Fruit fly (Drosophila melanogaster) whole organism, larva: ENCODE measurements around the gene GIIIspla2.

ENCODE experiments used
- noc ChIP-seq: fragments of 200-800 bp; sonication (Bioruptor generic); optimal IDR thresholded peaks from 3 replicates; lab custom pipeline; 2019; ENCODE audit warnings: missing biosample characterization, mild to moderate bottlenecking, missing genetic modification characterization, moderate library complexity

Gene GIIIspla2

DNA sequence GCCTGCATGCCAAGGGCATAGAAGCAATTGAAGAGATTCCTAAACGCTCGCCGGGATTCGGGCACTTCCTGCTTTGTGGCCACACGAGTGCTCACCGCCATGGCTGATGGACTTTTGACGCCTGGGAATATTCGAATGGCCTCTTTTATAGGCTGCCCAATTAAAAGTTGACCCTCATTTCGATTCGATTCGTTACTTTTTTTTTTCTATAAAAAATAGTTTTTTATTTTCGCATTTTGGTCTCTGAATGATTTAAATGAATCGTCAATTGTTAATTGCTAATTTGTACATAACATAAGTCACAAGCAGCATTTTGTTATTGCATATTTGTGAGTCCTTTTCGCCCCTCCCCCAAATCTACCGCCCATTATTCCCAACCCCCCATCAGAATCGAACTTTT, 8.2 kb downstream of the GIIIspla2 start, which contains the start of gene Or7a:
Gene Or7a (minus strand): TSS at position 101 of the 400 bp plus-strand sequence.
- TF ChIP-seq noc (tag; lab: Kevin White, UChicago), result no peak

DNA sequence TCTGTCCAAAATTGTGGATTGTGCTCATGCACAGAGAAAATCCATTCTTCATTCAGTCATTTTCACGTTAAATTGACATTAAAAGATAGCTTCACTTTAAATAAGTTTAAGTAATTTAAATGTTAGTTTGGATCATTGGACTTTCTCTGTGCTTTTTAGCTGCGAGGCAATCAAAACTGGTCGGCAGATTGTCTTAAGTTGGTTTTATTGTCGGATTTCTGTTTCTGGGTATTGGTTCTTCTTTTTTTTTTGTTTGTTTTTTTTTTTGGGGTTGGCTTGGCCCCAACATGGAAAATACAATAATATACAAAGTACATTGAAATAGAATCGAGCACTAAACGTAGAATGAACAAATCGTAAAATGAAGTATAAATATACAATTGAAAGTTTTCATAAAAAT, 12.7 kb downstream of the GIIIspla2 start, which contains the start of gene CG2278:
Gene CG2278 (minus strand): TSS at position 101 of the 400 bp plus-strand sequence.
- TF ChIP-seq noc (tag; lab: Kevin White, UChicago), result no peak

DNA sequence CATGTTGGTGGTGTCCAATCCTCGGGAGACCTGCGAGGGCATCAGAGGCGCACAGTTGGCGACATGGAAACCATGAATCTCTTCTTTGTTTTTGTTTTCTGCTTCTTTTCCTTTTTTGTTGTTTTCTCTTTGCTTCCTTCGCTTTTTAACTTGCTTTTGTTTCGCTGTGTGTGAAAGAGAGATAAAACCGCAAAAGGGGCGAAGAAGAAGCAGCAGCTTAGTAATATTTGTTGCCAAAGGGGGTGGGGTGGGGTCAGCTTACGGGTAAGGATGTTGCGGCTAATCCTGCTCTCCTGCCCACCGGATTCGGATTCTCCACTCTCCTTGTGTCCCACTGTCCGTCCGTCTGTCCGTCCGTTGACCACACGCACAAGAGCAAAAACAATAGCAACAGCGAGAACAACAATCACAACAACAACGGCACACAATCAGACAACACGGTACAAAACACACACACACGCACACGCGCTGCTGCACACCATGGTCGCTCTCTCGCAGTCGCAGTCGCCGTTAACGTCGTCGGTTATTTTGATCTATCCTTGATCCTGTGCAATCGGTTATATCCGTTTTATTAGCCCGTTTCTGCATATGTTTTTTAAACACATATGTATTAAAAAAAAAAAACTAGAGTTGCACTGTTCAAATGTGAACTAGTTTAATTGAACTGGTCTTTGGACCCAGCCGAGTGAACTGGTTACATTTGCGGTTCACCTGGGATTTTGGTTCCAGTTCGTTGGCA, 19.0 kb downstream of the GIIIspla2 start:
- TF ChIP-seq noc (tag; lab: Kevin White, UChicago), result no peak

DNA sequence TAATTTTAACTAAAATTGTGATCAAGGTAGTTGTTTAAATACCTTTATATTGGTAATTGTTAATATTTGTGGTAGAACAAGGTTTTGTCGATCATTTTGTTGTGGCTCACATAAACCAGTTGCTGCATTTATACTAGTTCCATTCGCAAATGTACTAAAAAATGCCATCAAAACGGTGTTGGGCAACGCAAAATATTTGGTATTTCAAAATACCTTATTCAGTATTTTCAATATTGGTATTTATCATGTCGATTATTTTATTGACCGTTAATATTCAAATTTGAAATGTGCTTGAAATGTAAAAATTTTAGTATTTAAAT, 19.6 kb downstream of the GIIIspla2 start, which contains the start of gene slpr:
Gene slpr (minus strand): TSS at position 156 of the 320 bp plus-strand sequence.
- no peak for TF ChIP-seq noc (tag; lab: Kevin White, UChicago)

DNA sequence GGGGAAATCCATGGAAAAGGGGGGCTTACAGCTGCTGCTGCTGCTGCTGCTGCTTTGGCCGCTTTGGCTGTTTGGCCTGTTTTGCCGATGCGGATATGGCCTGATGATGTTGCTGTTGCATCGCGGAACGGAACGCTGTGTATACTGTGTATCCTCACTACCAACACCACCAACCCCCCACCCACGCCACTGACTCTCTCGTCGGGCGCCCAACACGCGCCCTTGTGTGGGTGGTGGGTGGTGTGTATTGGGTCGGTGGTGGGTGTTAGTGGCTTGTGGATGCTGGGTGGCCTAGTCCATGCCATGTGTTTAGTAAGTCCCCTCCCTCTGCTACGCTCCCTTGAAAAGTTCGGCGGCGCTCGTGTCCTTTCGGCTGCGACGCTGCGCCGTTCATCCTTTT, 20.3 kb downstream of the GIIIspla2 start:
- no peak for TF ChIP-seq noc (tag; lab: Kevin White, UChicago)

DNA sequence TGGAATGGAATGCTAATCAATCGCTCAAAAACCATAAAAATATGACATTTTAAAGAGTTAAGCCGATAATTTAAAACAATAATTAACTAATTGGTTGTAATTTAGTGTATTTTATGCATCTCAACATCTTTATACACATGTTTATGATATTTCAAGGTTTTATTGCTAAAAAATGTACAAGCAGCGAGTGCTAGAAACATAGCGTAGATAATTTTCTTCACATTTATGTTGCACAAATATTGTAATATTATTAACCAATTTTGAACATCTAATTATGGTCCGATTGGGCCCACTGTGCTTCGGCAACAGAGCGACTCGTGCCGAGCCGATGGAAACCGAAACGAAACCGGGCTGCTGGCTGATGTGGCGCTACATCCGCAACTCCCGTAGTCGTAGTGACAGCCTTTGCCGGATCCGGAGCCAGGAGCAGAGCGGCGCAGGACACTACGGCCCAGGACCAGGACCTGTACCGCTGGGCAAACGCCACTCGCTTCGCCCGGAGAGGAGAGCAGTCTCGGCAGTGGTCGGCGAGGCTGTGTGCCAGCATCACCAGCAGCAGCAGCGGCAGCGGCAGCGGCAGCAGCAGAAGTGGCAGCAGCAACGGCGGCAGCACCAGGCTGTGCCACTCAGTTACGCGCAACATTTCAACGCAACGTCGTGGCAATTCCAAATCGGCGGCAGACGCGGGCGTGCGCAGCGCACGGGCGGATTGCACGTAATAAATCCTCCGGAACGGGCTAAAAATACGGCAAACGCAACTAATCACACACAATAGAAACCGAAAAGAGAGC, 20.9 kb downstream of the GIIIspla2 start, which contains the start of gene sdt:
Gene sdt (plus strand): TSS at position 385 of the 791 bp plus-strand sequence.
- TF ChIP-seq noc (tag; lab: Kevin White, UChicago), result no peak

DNA sequence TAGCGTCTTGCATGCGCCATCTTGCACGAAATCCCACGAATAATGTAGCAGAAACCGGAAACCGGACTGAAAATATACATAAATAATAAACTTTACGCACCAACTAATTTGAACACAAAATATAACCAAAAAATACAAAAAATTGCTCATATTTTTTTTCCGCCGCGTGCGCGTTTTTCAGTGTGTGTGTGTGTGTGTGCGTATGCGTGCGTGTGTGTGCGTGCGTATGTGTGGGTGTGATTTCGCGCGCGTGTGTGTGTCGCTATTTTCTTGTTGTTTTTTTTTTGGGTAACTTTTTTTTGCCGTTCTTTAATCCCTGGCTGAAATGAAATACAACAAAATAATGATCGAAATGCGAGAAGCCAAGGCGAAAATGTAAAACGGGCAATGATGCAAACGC, 21.6 kb downstream of the GIIIspla2 start:
- no peak for TF ChIP-seq noc (tag; lab: Kevin White, UChicago)

DNA sequence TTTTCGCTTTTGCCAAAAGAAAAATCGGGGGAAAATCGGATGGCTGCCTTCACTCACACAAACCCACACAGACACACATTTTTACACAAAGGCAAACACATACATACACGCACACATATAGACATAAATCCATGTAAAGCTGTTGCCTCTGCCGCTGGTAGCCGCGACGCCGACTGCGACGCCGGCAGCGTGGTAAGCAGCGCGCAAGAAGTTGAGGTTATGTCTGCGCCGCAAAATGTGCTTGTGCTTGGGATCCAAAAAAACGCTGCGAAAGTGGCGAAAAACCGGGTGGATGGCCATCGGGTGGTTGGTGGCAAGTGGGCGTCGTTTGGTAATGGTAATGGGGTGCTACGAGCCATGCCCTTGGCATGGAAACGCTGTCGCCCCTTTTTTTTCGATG, 22.4 kb downstream of the GIIIspla2 start:
- TF ChIP-seq noc (tag; lab: Kevin White, UChicago), result no peak

DNA sequence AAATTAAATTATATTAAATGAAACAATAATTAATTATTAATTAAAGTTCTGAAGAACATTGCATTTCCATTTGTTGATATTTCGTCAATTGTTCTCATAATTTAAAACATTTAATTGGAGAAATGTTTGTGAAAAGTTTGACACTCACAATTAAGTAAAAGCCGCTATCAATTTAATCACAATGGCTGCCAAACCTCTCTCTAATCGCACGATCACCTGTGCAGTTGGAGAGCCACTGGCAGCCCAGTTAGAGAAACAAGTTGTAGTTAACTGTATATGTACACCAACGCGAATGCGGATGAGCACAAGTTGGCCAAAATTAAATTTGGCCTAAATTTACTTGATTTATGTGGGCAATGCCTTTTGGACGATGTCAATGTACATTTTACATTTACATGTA, 34.8 kb downstream of the GIIIspla2 start:
- TF ChIP-seq noc (tag; lab: Kevin White, UChicago), result no peak

DNA sequence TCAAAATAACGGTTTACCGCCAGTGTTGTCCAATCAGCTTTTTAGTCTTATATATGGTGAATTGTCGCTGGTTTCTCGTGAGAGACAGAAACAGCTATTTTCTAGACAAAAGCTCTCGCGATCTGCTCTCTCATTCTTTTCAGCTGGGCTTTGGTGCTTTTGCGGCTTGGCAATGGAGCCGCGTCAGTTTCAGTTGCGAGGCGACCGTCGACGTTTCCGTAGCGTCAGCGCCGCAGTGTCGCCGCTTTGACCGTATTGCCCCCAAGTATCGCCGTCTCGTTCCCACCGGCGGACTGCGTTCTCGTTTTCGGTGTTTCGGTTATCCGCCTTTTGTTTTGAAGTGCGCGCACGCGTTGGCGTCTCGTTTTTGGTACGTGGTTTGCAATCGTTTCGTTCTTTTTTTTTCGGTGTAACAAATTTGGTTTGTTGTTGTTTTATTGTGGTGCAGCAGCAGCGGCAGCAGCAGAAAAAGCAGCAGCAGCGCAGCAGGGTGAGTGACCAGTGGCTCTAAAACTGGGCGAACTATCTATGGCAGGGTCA, 35.7 kb downstream of the GIIIspla2 start:
- TF ChIP-seq noc (tag; lab: Kevin White, UChicago), result no peak

DNA sequence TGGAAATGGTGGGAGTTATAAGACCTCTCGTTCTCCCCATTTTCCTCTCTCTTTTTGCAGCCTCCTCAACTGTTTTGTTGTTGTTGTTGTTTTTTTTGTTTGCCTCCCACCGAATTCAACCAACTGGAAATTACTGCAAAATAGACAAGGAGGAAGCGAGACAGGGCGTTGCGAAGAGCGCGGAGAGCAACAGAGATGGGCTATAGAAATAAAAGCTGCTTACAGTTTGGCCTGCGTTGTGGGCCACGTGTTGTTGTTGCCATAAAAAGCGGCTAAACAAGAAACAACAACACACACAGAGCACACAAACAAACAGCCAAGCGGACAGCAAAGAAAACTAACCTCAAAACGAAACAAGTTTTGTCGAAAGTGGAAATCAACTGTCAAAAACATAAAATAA, 37.1 kb downstream of the GIIIspla2 start:
- TF ChIP-seq noc (tag; lab: Kevin White, UChicago), result no peak

DNA sequence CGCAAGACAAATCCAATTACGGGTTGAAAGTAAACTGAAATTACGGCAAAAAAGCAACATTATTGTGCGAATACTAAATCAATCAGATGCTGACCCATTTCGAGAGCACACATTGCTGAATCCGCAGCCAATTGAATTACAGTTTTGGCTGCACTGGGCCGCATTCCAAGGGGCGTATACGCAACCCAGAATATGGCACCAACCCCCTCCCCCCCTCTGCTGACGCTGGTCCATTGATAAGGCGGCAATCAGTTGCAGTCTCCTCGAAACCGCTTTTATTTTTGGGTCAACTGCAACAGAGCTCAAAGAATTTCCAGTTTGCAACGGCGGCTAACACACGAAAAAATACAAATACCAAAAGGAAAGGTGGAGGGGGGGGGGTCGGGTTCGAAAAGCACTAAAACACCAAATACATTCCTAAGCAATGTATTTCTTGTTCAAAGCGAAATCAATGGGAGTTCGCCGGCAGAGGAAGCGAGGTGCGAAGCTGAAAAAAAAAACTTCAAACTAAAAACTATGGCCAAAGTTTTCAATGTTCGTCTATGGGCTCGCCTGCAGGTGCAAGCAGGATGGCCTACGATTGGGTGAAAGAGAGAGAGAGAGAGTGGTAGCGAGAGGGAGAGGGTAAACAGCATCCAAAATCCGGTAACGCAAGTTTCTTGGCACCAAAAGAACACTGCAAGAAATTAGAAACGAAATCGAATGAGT, 38.2 kb downstream of the GIIIspla2 start:
- TF ChIP-seq noc (tag; lab: Kevin White, UChicago), result no peak

DNA sequence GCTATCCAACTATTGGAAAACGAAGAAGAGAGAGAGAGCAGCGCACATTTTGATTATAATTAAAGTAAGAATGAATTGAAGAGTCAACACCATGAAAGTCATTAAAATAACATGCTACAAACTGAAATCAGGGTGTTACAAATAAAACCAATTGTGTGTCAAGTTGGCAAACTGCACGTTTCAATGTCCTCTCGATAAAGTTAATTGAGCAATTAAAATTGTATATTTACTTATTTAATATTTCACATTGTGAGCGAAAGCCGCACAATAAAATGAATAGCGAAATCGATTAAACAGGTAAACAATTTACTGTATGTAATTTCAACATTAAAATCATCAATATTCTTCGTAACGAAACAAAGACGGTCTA, 38.7 kb downstream of the GIIIspla2 start:
- no peak for TF ChIP-seq noc (tag; lab: Kevin White, UChicago)

DNA sequence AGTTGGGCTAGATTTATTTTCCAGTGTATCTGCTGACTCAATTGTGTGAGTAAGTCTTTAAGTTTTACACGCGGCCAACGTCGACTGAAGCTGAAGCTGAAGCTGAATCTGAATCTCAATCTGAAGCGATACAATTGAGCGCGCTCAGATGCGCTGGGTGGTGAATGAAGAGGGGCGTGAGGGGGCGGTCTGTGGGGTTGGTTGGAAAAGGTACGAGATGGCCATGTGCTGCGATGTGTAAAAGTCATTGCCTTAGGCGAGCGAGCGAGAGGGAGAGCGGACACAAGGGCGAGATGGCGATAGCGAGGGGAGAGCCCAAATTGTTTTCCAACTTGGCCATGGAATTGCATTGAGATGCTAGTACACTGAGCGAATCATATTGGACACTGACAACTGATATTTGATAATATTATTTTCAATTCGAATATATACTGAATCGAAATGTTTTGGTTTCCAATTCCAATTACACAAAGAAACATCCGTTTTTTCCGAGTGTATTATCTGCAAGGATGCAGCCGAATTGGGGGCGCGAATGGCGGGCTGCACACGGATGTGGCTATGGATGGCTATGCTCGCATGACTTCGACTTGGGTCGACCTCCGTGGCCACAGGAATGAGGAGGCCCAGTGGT, 39.3 kb downstream of the GIIIspla2 start:
- no peak for TF ChIP-seq noc (tag; lab: Kevin White, UChicago)

DNA sequence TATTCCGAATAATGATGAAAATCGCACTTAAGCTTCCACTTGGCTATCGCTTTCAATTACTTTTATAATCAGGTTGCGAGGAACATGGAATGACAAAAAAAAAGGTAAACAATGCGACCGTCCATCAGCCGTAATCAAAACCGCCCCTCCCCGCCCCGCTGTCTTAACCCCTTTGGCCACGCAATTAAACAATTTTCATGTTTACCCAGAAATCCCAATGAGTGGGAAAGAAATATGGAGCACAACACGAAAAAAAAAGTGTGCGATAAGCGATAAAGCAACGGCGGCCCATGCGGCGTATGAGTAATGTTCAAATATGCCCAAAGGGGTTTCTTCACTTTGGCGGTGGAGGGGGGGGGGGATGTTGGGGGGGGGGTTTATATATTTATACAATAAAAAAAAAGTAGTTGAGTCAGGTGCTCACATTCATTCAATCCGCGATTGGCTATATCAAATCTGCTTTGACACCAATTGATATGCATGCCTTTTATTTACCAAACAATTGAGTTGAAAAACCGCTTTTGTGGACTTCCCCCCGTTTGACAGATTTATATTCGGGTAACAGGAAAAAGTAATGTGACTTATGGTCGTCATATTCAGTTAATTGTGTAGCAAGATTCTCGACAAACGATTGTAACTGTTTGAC, 41.6 kb downstream of the GIIIspla2 start:
- TF ChIP-seq noc (tag; lab: Kevin White, UChicago), result peak; percentile 57
